Worm (Caenorhabditis elegans) whole organism, L4/young adult: Measurements from ENCODE around the gene frpr-17.

ENCODE experiments used
- W03F9.2 ChIP-seq: fragments of 150-350 bp; optimal IDR thresholded peaks from 2 replicates; lab custom pipeline; 2014; ENCODE audit warnings: missing biosample characterization, missing genetic modification characterization
- dao-5 ChIP-seq: sonication (generic microtip); optimal IDR thresholded peaks from 2 replicates; lab custom pipeline; 2016; ENCODE audit warnings: missing genotype, missing genetic modification characterization, moderate library complexity, missing compliant biosample characterization
- him-1 ChIP-seq: sonication (generic microtip); optimal IDR thresholded peaks from 2 replicates; lab custom pipeline; 2016; ENCODE audit warnings: missing genotype, missing genetic modification reagents, missing genetic modification characterization, missing compliant biosample characterization

ce11 chrX:14424186-14424585 is 18.3 kb downstream of the frpr-17 start:
- TF ChIP-seq him-1 (tag; lab: Kevin White, UChicago): no peak
- TF ChIP-seq dao-5 (tag; lab: Kevin White, UChicago): no peak
- no peak for TF ChIP-seq W03F9.2
